Worm (Caenorhabditis elegans): ENCODE results near the gene sea-2.

sea-2 gene

ce11 chrII:3956744-3957143, 6.6 kb downstream of the sea-2 start (continued):
- TF ChIP-seq ZK546.5 (tag; optimal IDR thresholded peaks at IDR 0.05), result no peak
- no peak for TF ChIP-seq spr-1 (tag; optimal IDR thresholded peaks at IDR 0.05)

- no peak for TF ChIP-seq daf-19 (GFP tag; conservative IDR thresholded peaks at IDR 0.05)
- TF ChIP-seq F49E8.2 (tag; optimal IDR thresholded peaks at IDR 0.05; ENCODE audit: borderline replicate concordance), result no peak
- TF ChIP-seq mep-1 (tag; optimal IDR thresholded peaks at IDR 0.05), result peak; percentile 14
- no peak for TF ChIP-seq ZK546.5 (tag; optimal IDR thresholded peaks at IDR 0.05)
- TF ChIP-seq mxl-3 (GFP tag; optimal IDR thresholded peaks at IDR 0.05), result no peak
- TF ChIP-seq R02D3.7 (tag; optimal IDR thresholded peaks at IDR 0.05), result no peak
- peak; percentile 33 for TF ChIP-seq nhr-6 (tag; optimal IDR thresholded peaks at IDR 0.05)
- no peak for TF ChIP-seq madf-5 (GFP tag; IDR thresholded peaks at IDR 0.05)
- TF ChIP-seq F26F4.8 (GFP tag; conservative IDR thresholded peaks at IDR 0.05), result no peak
- peak; percentile 69 for TF ChIP-seq aha-1 (tag)
- no peak for TF ChIP-seq zag-1 (tag; optimal IDR thresholded peaks at IDR 0.05)
- TF ChIP-seq spr-1 (tag; optimal IDR thresholded peaks at IDR 0.05), result no peak
- peak in 1 of 2 experiments; percentile 44 for TF ChIP-seq unc-62 (GFP tag; optimal IDR thresholded peaks at IDR 0.05 in 1 of 2)
- TF ChIP-seq unc-62 (tag; optimal IDR thresholded peaks at IDR 0.05), result no peak
- TF ChIP-seq dmd-6 (GFP tag; IDR thresholded peaks at IDR 0.05), result no peak
- TF ChIP-seq ceh-82 (tag; optimal IDR thresholded peaks at IDR 0.05), result no peak
- TF ChIP-seq pha-4 (GFP tag; IDR thresholded peaks at IDR 0.05), result no peak
- peak; percentile 9 for TF ChIP-seq pha-4 (tag; optimal IDR thresholded peaks at IDR 0.05)
- TF ChIP-seq saeg-2 (GFP tag; IDR thresholded peaks at IDR 0.05), result no peak
- TF ChIP-seq lin-1 (GFP tag; IDR thresholded peaks at IDR 0.05), result no peak
- no peak for TF ChIP-seq lim-7 (GFP tag; IDR thresholded peaks at IDR 0.05)
- no peak for TF ChIP-seq mdt-29 (GFP tag; IDR thresholded peaks at IDR 0.05)
- no peak for TF ChIP-seq ctbp-1 (GFP tag; IDR thresholded peaks at IDR 0.05)
- no peak for TF ChIP-seq nhr-237 (tag; optimal IDR thresholded peaks at IDR 0.05)
- TF ChIP-seq dmd-8 (GFP tag; IDR thresholded peaks at IDR 0.05), result no peak
- TF ChIP-seq F10B5.3 (tag; optimal IDR thresholded peaks at IDR 0.05), result no peak
- TF ChIP-seq pqm-1 (tag; optimal IDR thresholded peaks at IDR 0.05), result no peak
- no peak for TF ChIP-seq hlh-11 (tag; optimal IDR thresholded peaks at IDR 0.05)
- TF ChIP-seq ceh-32 (tag; optimal IDR thresholded peaks at IDR 0.05; ENCODE audit: poor library complexity), result no peak
- TF ChIP-seq hlh-30 (tag; optimal IDR thresholded peaks at IDR 0.05; ENCODE audit: insufficient read depth), result no peak
- TF ChIP-seq zfp-3 (GFP tag; conservative IDR thresholded peaks at IDR 0.05), result no peak
Observed at ce11 chrII:3957455-3958212, 7.5 kb downstream of the sea-2 start.

- TF ChIP-seq nhr-28 (tag; optimal IDR thresholded peaks at IDR 0.05) (peak; percentile 81), mxl-3 (GFP tag; optimal IDR thresholded peaks at IDR 0.05) (peak; percentile 59), nhr-42 (GFP tag; IDR thresholded peaks at IDR 0.05) (0 out of 2 replicates have a peak, but pooled peaks have one; percentile 50), mes-2 (tag; optimal IDR thresholded peaks at IDR 0.05; ENCODE audit: poor library complexity, severe bottlenecking) (peak; percentile 70), spr-1 (tag; optimal IDR thresholded peaks at IDR 0.05) (peak; percentile 25), lin-38 (GFP tag; IDR thresholded peaks at IDR 0.05) (peak; percentile 39), daf-12 (tag; optimal IDR thresholded peaks at IDR 0.05) (no peak), madf-9 (GFP tag; conservative IDR thresholded peaks at IDR 0.05) (peak; percentile 22; the same call in 1 of the 2 replicates), ces-1 (GFP tag; optimal IDR thresholded peaks at IDR 0.05) (peak; percentile 29), mep-1 (tag; optimal IDR thresholded peaks at IDR 0.05) (peak; percentile 78), T20F7.1 (GFP tag; optimal IDR thresholded peaks at IDR 0.05) (no peak), dmd-8 (GFP tag; IDR thresholded peaks at IDR 0.05) (no peak), aly-2 (tag; optimal IDR thresholded peaks at IDR 0.05) (no peak), ceh-62 (tag; optimal IDR thresholded peaks at IDR 0.05) (no peak), ceh-28 (tag; optimal IDR thresholded peaks at IDR 0.05) (no peak), Y5F2A.4 (GFP tag; optimal IDR thresholded peaks at IDR 0.05) (no peak), mxl-2 (GFP tag; conservative IDR thresholded peaks at IDR 0.05) (no peak), nhr-76 (tag; optimal IDR thresholded peaks at IDR 0.05) (no peak), cey-2 (tag; optimal IDR thresholded peaks at IDR 0.05; ENCODE audit: borderline replicate concordance, insufficient read depth) (no peak), F26F4.8 (GFP tag; conservative IDR thresholded peaks at IDR 0.05) (no peak), fkh-10 (GFP tag; optimal IDR thresholded peaks at IDR 0.05) (no peak), Y105C5A.15 (GFP tag; IDR thresholded peaks at IDR 0.05) (no peak)
Observed at ce11 chrII:3958673-3959299, 8.6 kb downstream of the sea-2 start.

Data from whole organism, L4 larva.